Fruit fly (Drosophila melanogaster): ENCODE results near the gene CG7058.

- peak; percentile 70 for TF ChIP-seq OdsH (GFP tag; optimal IDR thresholded peaks at IDR 0.05)
- TF ChIP-seq CG16779 (tag; optimal IDR thresholded peaks at IDR 0.05): peak; percentile 24
- no peak for TF ChIP-seq CG7368 (GFP tag; optimal IDR thresholded peaks at IDR 0.05)
- TF ChIP-seq Sox102F (GFP tag; optimal IDR thresholded peaks at IDR 0.05): peak; percentile 71
Observed at dm6 chrX:18789353-18790210, 16.9 kb upstream of the CG7058 start.
